Worm (Caenorhabditis elegans) whole organism, young adult: Measurements from ENCODE around the gene fbxb-115.

Experiments
- hmg-1.2 ChIP-seq: fragments of 200-800 bp; sonication (Bioruptor generic); IDR thresholded peaks from 2 replicates; pipeline ENCODE4 v1.3.6; 2022; ENCODE audit warnings: missing genetic modification reagents, missing genetic modification characterization, missing compliant biosample characterization
- ztf-3 ChIP-seq: fragments of 200-800 bp; sonication (Bioruptor generic); optimal IDR thresholded peaks from 2 replicates; lab custom pipeline; 2018; ENCODE audit warnings: mild to moderate bottlenecking, missing genetic modification characterization, missing compliant biosample characterization

DNA sequence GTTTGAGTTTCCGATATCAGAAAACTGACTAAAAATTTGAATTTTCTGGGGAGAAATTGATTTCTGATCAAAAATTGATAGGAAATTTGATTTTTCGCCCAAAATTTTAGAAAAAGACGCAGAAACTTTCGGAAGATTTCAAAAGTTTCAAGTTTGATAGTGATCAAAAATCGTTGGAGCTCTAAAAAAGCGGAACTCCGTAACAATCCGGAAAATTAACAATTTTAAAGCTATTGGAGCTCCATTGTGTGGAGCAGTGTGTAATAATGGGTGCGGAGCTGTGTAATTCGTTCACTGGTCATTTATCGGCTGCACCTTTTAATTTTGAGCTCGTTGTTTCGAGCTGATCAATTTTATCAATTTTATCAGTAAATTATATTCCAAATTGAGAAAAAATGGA, 13.5 kb upstream of the fbxb-115 start, which contains the start of gene F21D9.4:
- TF ChIP-seq hmg-1.2 (GFP tag; lab: Robert Waterston, UW) (no peak), ztf-3 (GFP tag; lab: Kevin White, UChicago) (no peak)
